Worm (Caenorhabditis elegans): Measurements from ENCODE around the gene gsp-1.
"Not testable (repeated sequence)": the region's sequence is repeated elsewhere in the genome, so short reads cannot be mapped to it uniquely, and the experiment has no call there.

DNA sequence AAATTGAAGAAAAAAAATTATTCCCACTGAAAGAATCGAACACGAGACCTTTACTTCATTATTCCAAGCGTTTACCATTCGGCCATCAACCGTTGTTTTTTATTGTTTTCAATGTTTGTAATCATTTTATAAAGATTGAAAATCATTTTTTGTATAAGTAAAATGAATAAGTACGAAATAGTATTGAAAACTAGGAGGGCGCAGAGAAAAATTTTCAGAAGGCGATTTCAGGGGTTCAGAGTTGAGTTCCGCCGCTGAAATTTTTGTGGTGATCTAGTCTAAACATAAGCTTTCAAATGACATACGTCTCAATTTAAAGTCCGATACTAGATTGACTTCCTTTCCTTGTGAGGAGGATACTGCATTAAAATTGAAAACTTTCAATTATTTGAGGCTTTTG, 43.7 kb upstream of the gsp-1 start:
- not testable (repeated sequence) for TF ChIP-seq skn-1 (tag; optimal IDR thresholded peaks at IDR 0.05); ztf-11 (tag; optimal IDR thresholded peaks at IDR 0.05); duxl-1 (tag; optimal IDR thresholded peaks at IDR 0.05; ENCODE audit: poor library complexity); nhr-28 (tag; optimal IDR thresholded peaks at IDR 0.05); fkh-10 (GFP tag; optimal IDR thresholded peaks at IDR 0.05); zfp-2 (tag; optimal IDR thresholded peaks at IDR 0.05); mdl-1 (tag; optimal IDR thresholded peaks at IDR 0.05); ama-1 (optimal IDR thresholded peaks at IDR 0.05); daf-16 (GFP tag; optimal IDR thresholded peaks at IDR 0.05); daf-16 (tag; optimal IDR thresholded peaks at IDR 0.05); attf-4 (tag; optimal IDR thresholded peaks at IDR 0.05); gei-8 (GFP tag; optimal IDR thresholded peaks at IDR 0.05); aha-1 (tag)

All from whole organism, L4 larva.